Worm (Caenorhabditis elegans) whole organism, young adult: ENCODE results near the gene pot-1.

Source experiments
- C06A6.2 ChIP-seq: fragments of 200-800 bp; sonication (Bioruptor generic); conservative IDR thresholded peaks from 2 replicates; pipeline ENCODE4 v1.3.6; 2022; ENCODE audit warnings: missing genetic modification characterization, missing compliant biosample characterization
- F23B12.7 ChIP-seq: sonication (generic microtip); optimal IDR thresholded peaks from 2 replicates; lab custom pipeline; 2017; ENCODE audit warnings: missing genetic modification characterization, mild to moderate bottlenecking, missing compliant biosample characterization, antibody characterized with exemption, moderate library complexity; ENCODE audit not compliant: insufficient read depth
- F33H1.4 ChIP-seq: fragments of 200-800 bp; sonication (Bioruptor generic); IDR thresholded peaks from 2 replicates; pipeline ENCODE4 v1.3.6; 2022; ENCODE audit warnings: missing genetic modification reagents, missing genetic modification characterization, missing compliant biosample characterization
- F52B5.7 ChIP-seq: sonication (generic microtip); optimal IDR thresholded peaks from 2 replicates; lab custom pipeline; 2016; ENCODE audit warnings: mild to moderate bottlenecking, missing genetic modification characterization, missing compliant biosample characterization
- Y79H2A.3 ChIP-seq: fragments of 200-800 bp; sonication (Bioruptor generic); conservative IDR thresholded peaks from 2 replicates; pipeline ENCODE4 v1.3.6; 2022; ENCODE audit warnings: missing genetic modification reagents, missing genetic modification characterization, missing compliant biosample characterization
- ZK185.1 ChIP-seq: sonication (generic microtip); optimal IDR thresholded peaks from 2 replicates; lab custom pipeline; 2016; ENCODE audit warnings: mild to moderate bottlenecking, missing genetic modification characterization, missing compliant biosample characterization; ENCODE audit not compliant: poor library complexity, severe bottlenecking
- akir-1 ChIP-seq: fragments of 200-800 bp; sonication (Bioruptor generic); optimal IDR thresholded peaks from 2 replicates; lab custom pipeline; 2018; ENCODE audit warnings: mild to moderate bottlenecking, missing genetic modification characterization, moderate library complexity, missing compliant biosample characterization
- aptf-3 ChIP-seq: fragments of 200-800 bp; sonication (Bioruptor generic); IDR thresholded peaks from 2 replicates; pipeline ENCODE4 v1.3.6; 2022; ENCODE audit warnings: missing genetic modification characterization, missing compliant biosample characterization
- bed-1 ChIP-seq: fragments of 200-800 bp; sonication (Bioruptor generic); IDR thresholded peaks from 2 replicates; pipeline ENCODE4 v1.3.6; 2022; ENCODE audit warnings: missing genetic modification reagents, missing genetic modification characterization, missing compliant biosample characterization
- bed-2 ChIP-seq: fragments of 200-800 bp; sonication (Bioruptor generic); IDR thresholded peaks from 2 replicates; pipeline ENCODE4 v1.3.6; 2022; ENCODE audit warnings: missing genetic modification reagents, missing genetic modification characterization, missing compliant biosample characterization
- cebp-1 ChIP-seq, 2 experiments: fragments of 200-800 bp in 1 of 2; sonication (Bioruptor generic) in 1 of 2; sonication (generic microtip) in 1 of 2; IDR thresholded peaks in 1 of 2; optimal IDR thresholded peaks in 1 of 2; 2 replicates each; pipeline versions ENCODE4 v1.3.6 to Lab custom; 2017 to 2022; ENCODE audit warnings: missing compliant biosample characterization in 2 of 2, missing genetic modification characterization in 2 of 2, mild to moderate bottlenecking in 1 of 2, missing genetic modification reagents in 1 of 2, moderate library complexity in 1 of 2
- ceh-58 ChIP-seq: fragments of 200-800 bp; sonication (Bioruptor generic); IDR thresholded peaks from 2 replicates; pipeline ENCODE4 v1.3.6; 2022; ENCODE audit warnings: missing genetic modification characterization, missing compliant biosample characterization
- chd-7 ChIP-seq: sonication (generic microtip); optimal IDR thresholded peaks from 2 replicates; lab custom pipeline; 2016; ENCODE audit warnings: mild to moderate bottlenecking, missing genetic modification characterization, moderate library complexity, missing compliant biosample characterization
- die-1 ChIP-seq: sonication (generic microtip); optimal IDR thresholded peaks from 2 replicates; lab custom pipeline; 2016; ENCODE audit warnings: missing genotype, mild to moderate bottlenecking, missing genetic modification characterization, missing compliant biosample characterization
- dox-1 ChIP-seq: fragments of 200-800 bp; sonication (Bioruptor generic); IDR thresholded peaks from 2 replicates; pipeline ENCODE4 v1.3.6; 2022; ENCODE audit warnings: missing genetic modification reagents, missing genetic modification characterization, missing compliant biosample characterization
- egrh-3 ChIP-seq: fragments of 200-800 bp; sonication (Bioruptor generic); IDR thresholded peaks from 2 replicates; pipeline ENCODE4 v1.3.6; 2022; ENCODE audit warnings: missing genetic modification reagents, missing genetic modification characterization, missing compliant biosample characterization
- ekl-4 ChIP-seq: fragments of 200-800 bp; sonication (Bioruptor generic); IDR thresholded peaks from 2 replicates; pipeline ENCODE4 v1.3.6; 2022; ENCODE audit warnings: missing genetic modification reagents, missing genetic modification characterization, missing compliant biosample characterization
- hmg-20 ChIP-seq: fragments of 200-800 bp; sonication (Bioruptor generic); IDR thresholded peaks from 2 replicates; pipeline ENCODE4 v1.3.6; 2022; ENCODE audit warnings: missing genetic modification reagents, missing genetic modification characterization, missing compliant biosample characterization
- hsf-1 ChIP-seq: fragments of 200-800 bp; sonication (Bioruptor generic); IDR thresholded peaks from 2 replicates; pipeline ENCODE4 v1.3.6; 2022; ENCODE audit warnings: missing genetic modification reagents, missing genetic modification characterization, missing compliant biosample characterization
- lin-26 ChIP-seq: fragments of 200-800 bp; sonication (Bioruptor generic); IDR thresholded peaks from 2 replicates; pipeline ENCODE4 v1.3.6; 2022; ENCODE audit warnings: missing genetic modification reagents, missing genetic modification characterization, missing compliant biosample characterization
- lin-40 ChIP-seq: sonication (generic microtip); optimal IDR thresholded peaks from 2 replicates; lab custom pipeline; 2016; ENCODE audit warnings: missing genetic modification characterization, mild to moderate bottlenecking, missing compliant biosample characterization, missing genotype, missing genetic modification reagents
- madf-3 ChIP-seq: fragments of 200-800 bp; sonication (Bioruptor generic); IDR thresholded peaks from 2 replicates; pipeline ENCODE4 v1.3.6; 2022; ENCODE audit warnings: missing genetic modification reagents, missing genetic modification characterization, missing compliant biosample characterization
- mxl-1 ChIP-seq: sonication (generic microtip); optimal IDR thresholded peaks from 2 replicates; lab custom pipeline; 2016; ENCODE audit warnings: missing genetic modification characterization, missing compliant biosample characterization
- nfyb-1 ChIP-seq: fragments of 200-800 bp; sonication (Bioruptor generic); IDR thresholded peaks from 2 replicates; pipeline ENCODE4 v1.3.6; 2022; ENCODE audit warnings: missing genetic modification reagents, missing genetic modification characterization, missing compliant biosample characterization
- nhr-27 ChIP-seq: fragments of 200-800 bp; sonication (Bioruptor generic); optimal IDR thresholded peaks from 2 replicates; lab custom pipeline; 2018; ENCODE audit warnings: mild to moderate bottlenecking, missing genetic modification characterization, moderate library complexity, missing compliant biosample characterization
- repo-1 ChIP-seq: sonication (generic microtip); optimal IDR thresholded peaks from 2 replicates; lab custom pipeline; 2017; ENCODE audit warnings: mild to moderate bottlenecking, missing genetic modification characterization, missing compliant biosample characterization
- rpc-1 ChIP-seq, 2 experiments: fragments of 150-350 bp in 1 of 2; sonication (generic microtip) in 1 of 2; optimal IDR thresholded peaks; 2 replicates each; lab custom pipeline; 2014 to 2018; ENCODE audit warnings: missing biosample characterization in 1 of 2, missing genetic modification characterization in 1 of 2, missing genetic modification reagents in 1 of 2, missing genotype in 1 of 2
- sea-2 ChIP-seq: fragments of 200-800 bp; sonication (Bioruptor generic); IDR thresholded peaks from 2 replicates; pipeline ENCODE4 v1.3.6; 2022; ENCODE audit warnings: missing genetic modification characterization, missing compliant biosample characterization
- snpc-1.1 ChIP-seq: sonication (generic microtip); optimal IDR thresholded peaks from 2 replicates; lab custom pipeline; 2017; ENCODE audit warnings: missing genetic modification characterization, mild to moderate bottlenecking, missing compliant biosample characterization, antibody characterized with exemption, moderate library complexity, missing genotype, missing genetic modification reagents; ENCODE audit not compliant: insufficient read depth
- snpc-1.3 ChIP-seq: sonication (generic microtip); optimal IDR thresholded peaks from 2 replicates; lab custom pipeline; 2017; ENCODE audit warnings: missing genetic modification characterization, mild to moderate bottlenecking, missing compliant biosample characterization, antibody characterized with exemption, moderate library complexity, missing genotype, missing genetic modification reagents; ENCODE audit not compliant: insufficient read depth
- snpc-3.4 ChIP-seq: sonication (generic microtip); optimal IDR thresholded peaks from 2 replicates; lab custom pipeline; 2017; ENCODE audit warnings: missing genetic modification characterization, mild to moderate bottlenecking, missing compliant biosample characterization, antibody characterized with exemption, moderate library complexity, missing genotype, missing genetic modification reagents
- tbp1 ChIP-seq: fragments of 200-800 bp; sonication (Bioruptor generic); optimal IDR thresholded peaks from 2 replicates; lab custom pipeline; 2018; ENCODE audit warnings: mild to moderate bottlenecking, missing genetic modification characterization, missing compliant biosample characterization
- tbx-9 ChIP-seq: sonication (generic microtip); optimal IDR thresholded peaks from 2 replicates; lab custom pipeline; 2016; ENCODE audit warnings: borderline replicate concordance, missing genetic modification characterization, inconsistent platforms, missing compliant biosample characterization
- tlf-1 ChIP-seq: fragments of 200-800 bp; sonication (Bioruptor generic); optimal IDR thresholded peaks from 2 replicates; lab custom pipeline; 2018; ENCODE audit warnings: mild to moderate bottlenecking, missing genetic modification characterization, missing compliant biosample characterization
- xnd-1 ChIP-seq: sonication (generic microtip); optimal IDR thresholded peaks from 2 replicates; lab custom pipeline; 2016; ENCODE audit warnings: missing genotype, missing genetic modification reagents, missing genetic modification characterization, missing compliant biosample characterization
- zim-3 ChIP-seq: sonication (generic microtip); optimal IDR thresholded peaks from 2 replicates; lab custom pipeline; 2017; ENCODE audit warnings: mild to moderate bottlenecking, missing genetic modification characterization, moderate library complexity, missing compliant biosample characterization
- ztf-26 ChIP-seq: sonication (generic microtip); optimal IDR thresholded peaks from 2 replicates; lab custom pipeline; 2017; ENCODE audit warnings: missing genetic modification characterization, missing compliant biosample characterization
- ztf-6 ChIP-seq: fragments of 200-800 bp; sonication (Bioruptor generic); IDR thresholded peaks from 2 replicates; pipeline ENCODE4 v1.3.6; 2022; ENCODE audit warnings: missing genetic modification reagents, missing genetic modification characterization, missing compliant biosample characterization

pot-1 gene

ce11 chrIII:7153747-7154238 lies 20.3 kb upstream of the pot-1 start, which contains the start of gene ogt-1 (continued):
- TF ChIP-seq dox-1 (GFP tag; lab: Robert Waterston, UW) (peak; percentile 65), C06A6.2 (peak; percentile 65; the same call in 1 of the 2 replicates), xnd-1 (tag; lab: Kevin White, UChicago) (no peak), lin-26 (no peak), chd-7 (tag; lab: Kevin White, UChicago) (peak; percentile 25), F52B5.7 (tag; lab: Kevin White, UChicago) (no peak), bed-1 (GFP tag; lab: Robert Waterston, UW) (no peak), akir-1 (GFP tag; lab: Kevin White, UChicago) (no peak), ztf-6 (no peak), Y79H2A.3 (GFP tag; lab: Robert Waterston, UW) (no peak), rpc-1 (optimal IDR thresholded peaks at IDR 0.05; lab: Kevin White, UChicago) (no peak), rpc-1 (tag; optimal IDR thresholded peaks at IDR 0.05; lab: Kevin White, UChicago) (no peak), ztf-26 (tag; lab: Kevin White, UChicago) (peak; percentile 59), hmg-20 (no peak), ekl-4 (GFP tag; lab: Robert Waterston, UW) (peak; percentile 69), cebp-1 (GFP tag; IDR thresholded peaks at IDR 0.05; lab: Robert Waterston, UW) (no peak), cebp-1 (tag; optimal IDR thresholded peaks at IDR 0.05; lab: Kevin White, UChicago) (peak; percentile 67), F33H1.4 (GFP tag; lab: Robert Waterston, UW) (no peak), egrh-3 (GFP tag; lab: Robert Waterston, UW) (no peak; the same call in 1 of the 2 replicates), madf-3 (no peak), tbx-9 (no peak), nfyb-1 (peak; percentile 57), snpc-3.4 (peak; percentile 64), mxl-1 (tag; lab: Kevin White, UChicago) (no peak), ZK185.1 (peak; percentile 32), ceh-58 (GFP tag; lab: Robert Waterston, UW) (no peak), die-1 (peak; percentile 15), F23B12.7 (no peak), tbp1 (GFP tag; lab: Kevin White, UChicago) (peak; percentile 52), snpc-1.1 (no peak), tlf-1 (GFP tag; lab: Kevin White, UChicago) (no peak), snpc-1.3 (no peak), lin-40 (peak; percentile 84), sea-2 (GFP tag; lab: Robert Waterston, UW) (no peak), bed-2 (GFP tag; lab: Robert Waterston, UW) (no peak), repo-1 (tag; lab: Kevin White, UChicago) (peak; percentile 4), nhr-27 (tag; lab: Kevin White, UChicago) (no peak)

- TF ChIP-seq hsf-1 (no peak), nfyb-1 (no peak), ztf-26 (tag; lab: Kevin White, UChicago) (no peak), tbx-9 (no peak), F23B12.7 (no peak), zim-3 (tag; lab: Kevin White, UChicago) (no peak), aptf-3 (GFP tag; lab: Robert Waterston, UW) (no peak)
Observed at ce11 chrIII:7152569-7152968, 19.1 kb upstream of the pot-1 start.
